Fruit fly (Drosophila melanogaster): ENCODE data around the gene CG33235.

- no peak for TF ChIP-seq Myc (optimal IDR thresholded peaks at IDR 0.05)
- TF ChIP-seq ttk (optimal IDR thresholded peaks at IDR 0.05): no peak
- no peak for TF ChIP-seq insv (optimal IDR thresholded peaks at IDR 0.05)
- TF ChIP-seq psq (optimal IDR thresholded peaks at IDR 0.05): no peak
- TF ChIP-seq Sin3A (optimal IDR thresholded peaks at IDR 0.05): no peak
These were observed 30.5 kb upstream of the CG33235 start for dm6 chrX:11521561-11522546.
